Worm (Caenorhabditis elegans): ENCODE measurements around the gene cest-1.2.

cest-1.2 gene

ce11 chrV:14200086-14200485, 39.4 kb upstream of the cest-1.2 start (continued):
- TF ChIP-seq lin-1 (GFP tag; IDR thresholded peaks at IDR 0.05) (peak; percentile 67; the same call in 1 of the 2 replicates), lin-38 (GFP tag; IDR thresholded peaks at IDR 0.05) (peak; percentile 71), zip-11 (GFP tag; IDR thresholded peaks at IDR 0.05) (no peak), dpl-1 (GFP tag; optimal IDR thresholded peaks at IDR 0.05) (peak; percentile 65), Y105C5A.15 (GFP tag; IDR thresholded peaks at IDR 0.05) (no peak), duxl-1 (tag; optimal IDR thresholded peaks at IDR 0.05; ENCODE audit: poor library complexity) (peak; percentile 12), nhr-111 (GFP tag; optimal IDR thresholded peaks at IDR 0.05) (no peak), nhr-41 (GFP tag; IDR thresholded peaks at IDR 0.05) (peak; percentile 72; the same call in 1 of the 2 replicates), ces-1 (GFP tag; optimal IDR thresholded peaks at IDR 0.05) (no peak), zip-2 (tag; optimal IDR thresholded peaks at IDR 0.05) (peak; percentile 35), dmd-9 (GFP tag; IDR thresholded peaks at IDR 0.05) (no peak), madf-5 (GFP tag; IDR thresholded peaks at IDR 0.05) (no peak), lin-13 (GFP tag; optimal IDR thresholded peaks at IDR 0.05) (peak; percentile 94), nhr-48 (tag; optimal IDR thresholded peaks at IDR 0.05) (peak; percentile 90), gei-8 (GFP tag; optimal IDR thresholded peaks at IDR 0.05) (no peak), tag-97 (GFP tag; IDR thresholded peaks at IDR 0.05) (no peak), skn-1 (tag; optimal IDR thresholded peaks at IDR 0.05) (no peak), mep-1 (tag; optimal IDR thresholded peaks at IDR 0.05) (peak; percentile 96), daf-12 (tag; optimal IDR thresholded peaks at IDR 0.05) (no peak), ceh-62 (tag; optimal IDR thresholded peaks at IDR 0.05) (no peak), nhr-28 (tag; optimal IDR thresholded peaks at IDR 0.05) (peak; percentile 100), nhr-76 (tag; optimal IDR thresholded peaks at IDR 0.05) (peak; percentile 35), ztf-11 (tag; optimal IDR thresholded peaks at IDR 0.05) (no peak), daf-19 (GFP tag; conservative IDR thresholded peaks at IDR 0.05) (0 out of 2 replicates have a peak, but pooled peaks have one; percentile 13), nhr-11 (tag; optimal IDR thresholded peaks at IDR 0.05) (peak; percentile 98), ceh-28 (tag; optimal IDR thresholded peaks at IDR 0.05) (peak; percentile 43), php-3 (GFP tag; IDR thresholded peaks at IDR 0.05) (no peak), cey-2 (tag; optimal IDR thresholded peaks at IDR 0.05; ENCODE audit: borderline replicate concordance, insufficient read depth) (peak; percentile 11), spr-1 (tag; optimal IDR thresholded peaks at IDR 0.05) (peak; percentile 88), lsy-2 (tag; optimal IDR thresholded peaks at IDR 0.05) (peak; percentile 87 to 90), zfp-2 (tag; optimal IDR thresholded peaks at IDR 0.05) (peak; percentile 18), nhr-102 (tag; optimal IDR thresholded peaks at IDR 0.05) (peak; percentile 79), rbr-2 (tag; optimal IDR thresholded peaks at IDR 0.05) (peak; percentile 88), F44E2.7 (GFP tag; IDR thresholded peaks at IDR 0.05) (no peak), nhr-10 (tag; optimal IDR thresholded peaks at IDR 0.05) (peak; percentile 98), T26A8.4 (GFP tag; IDR thresholded peaks at IDR 0.05) (peak; percentile 84), lin-15B (tag; optimal IDR thresholded peaks at IDR 0.05) (no peak), fkh-10 (GFP tag; optimal IDR thresholded peaks at IDR 0.05) (no peak), nhr-6 (tag; optimal IDR thresholded peaks at IDR 0.05) (peak; percentile 98), dmd-8 (GFP tag; IDR thresholded peaks at IDR 0.05) (no peak), daf-16 (GFP tag; optimal IDR thresholded peaks at IDR 0.05) (peak; percentile 12 to 76), daf-16 (tag; optimal IDR thresholded peaks at IDR 0.05) (peak; percentile 86), hlh-11 (tag; optimal IDR thresholded peaks at IDR 0.05) (peak; percentile 99), F26F4.8 (GFP tag; conservative IDR thresholded peaks at IDR 0.05) (no peak), zag-1 (tag; optimal IDR thresholded peaks at IDR 0.05) (no peak), mxl-3 (GFP tag; optimal IDR thresholded peaks at IDR 0.05) (peak; percentile 94), set-16 (GFP tag; IDR thresholded peaks at IDR 0.05) (peak; percentile 61), snpc-4 (tag; optimal IDR thresholded peaks at IDR 0.05) (peak; percentile 45), pha-4 (GFP tag; IDR thresholded peaks at IDR 0.05) (peak; percentile 84), pha-4 (tag; optimal IDR thresholded peaks at IDR 0.05) (peak; percentile 72), sdz-12 (GFP tag; optimal IDR thresholded peaks at IDR 0.05) (no peak), unc-39 (tag; optimal IDR thresholded peaks at IDR 0.05) (no peak), unc-130 (GFP tag; optimal IDR thresholded peaks at IDR 0.05) (no peak)
